Worm (Caenorhabditis elegans): Measurements from ENCODE around the gene ugt-49.

ugt-49 gene

ce11 chrV:10342904-10343303, 29.2 kb upstream of the ugt-49 start, which contains the start of gene K07C5.3 (continued):
- no peak for TF ChIP-seq rec-8 (tag; optimal IDR thresholded peaks at IDR 0.05)
- TF ChIP-seq B0336.3 (GFP tag; IDR thresholded peaks at IDR 0.05): 0 out of 2 replicates have a peak, but pooled peaks have one; percentile 11
- TF ChIP-seq pbrm-1 (GFP tag; IDR thresholded peaks at IDR 0.05): peak; percentile 48; the same call in 1 of the 2 replicates
- 0 out of 2 replicates have a peak, but pooled peaks have one; percentile 59 for TF ChIP-seq ekl-4 (GFP tag; IDR thresholded peaks at IDR 0.05)
- peak; percentile 27 for TF ChIP-seq atf-7 (tag; optimal IDR thresholded peaks at IDR 0.05)
- TF ChIP-seq ceh-79 (tag; optimal IDR thresholded peaks at IDR 0.05): peak; percentile 39
- no peak for TF ChIP-seq dpff-1 (tag; optimal IDR thresholded peaks at IDR 0.05)

- TF ChIP-seq madf-6 (GFP tag; IDR thresholded peaks at IDR 0.05) (0 out of 2 replicates have a peak, but pooled peaks have one; percentile 43), snpc-3.4 (tag; optimal IDR thresholded peaks at IDR 0.05) (peak; percentile 6), K11D2.4 (GFP tag; IDR thresholded peaks at IDR 0.05) (no peak), B0261.1 (tag; optimal IDR thresholded peaks at IDR 0.05) (no peak), ekl-4 (GFP tag; IDR thresholded peaks at IDR 0.05) (0 out of 2 replicates have a peak, but pooled peaks have one; percentile 26), lin-26 (GFP tag; IDR thresholded peaks at IDR 0.05) (no peak), F49E8.2 (tag; optimal IDR thresholded peaks at IDR 0.05; ENCODE audit: insufficient read depth) (no peak), egl-44 (GFP tag; IDR thresholded peaks at IDR 0.05) (no peak), T26A5.8 (tag; optimal IDR thresholded peaks at IDR 0.05) (no peak)
These were observed 22.1 kb upstream of the ugt-49 start, which contains the start of gene K07C5.9 for ce11 chrV:10350054-10350453. Gene K07C5.9 (minus strand): TSS chrV:10350154.

DNA sequence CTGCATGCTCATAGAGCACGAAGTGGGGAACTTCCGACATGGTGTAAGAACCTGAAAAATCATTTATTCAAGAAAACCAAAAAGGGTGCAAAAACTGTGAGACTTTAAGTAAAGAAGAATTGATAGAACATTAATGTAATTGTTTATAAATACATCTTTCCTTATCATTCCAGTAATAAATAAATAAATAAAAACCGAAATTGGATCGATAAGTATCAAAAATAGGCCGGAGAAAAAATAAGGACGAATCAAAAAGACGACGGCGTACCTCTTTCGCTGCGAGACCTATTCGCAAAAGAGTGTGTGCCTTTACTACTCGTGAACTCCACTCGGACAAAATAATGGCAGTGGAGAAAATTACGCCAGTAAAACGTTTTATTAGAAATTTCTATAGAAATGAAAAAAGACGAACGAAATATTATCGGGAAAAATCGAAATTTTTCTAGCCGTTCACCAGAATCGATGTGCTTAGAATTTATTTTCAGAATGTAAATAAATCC, 19.1 kb upstream of the ugt-49 start, which contains the start of gene nol-56:
TSS of gene nol-56 (minus strand) at position 51 of the 500 bp plus-strand sequence.
- TF ChIP-seq D2030.7 (GFP tag; IDR thresholded peaks at IDR 0.05): peak; percentile 53
- TF ChIP-seq let-526 (GFP tag; IDR thresholded peaks at IDR 0.05): 0 out of 2 replicates have a peak, but pooled peaks have one; percentile 25
- 0 out of 2 replicates have a peak, but pooled peaks have one; percentile 38 for TF ChIP-seq Y53G8AR.9 (GFP tag; conservative IDR thresholded peaks at IDR 0.05)
- no peak for TF ChIP-seq zim-3 (tag; optimal IDR thresholded peaks at IDR 0.05)
- no peak for TF ChIP-seq repo-1 (tag; optimal IDR thresholded peaks at IDR 0.05)
- 0 out of 2 replicates have a peak, but pooled peaks have one; percentile 25 for TF ChIP-seq hmg-20 (GFP tag; IDR thresholded peaks at IDR 0.05)
- no peak for TF ChIP-seq F23B12.7 (tag; optimal IDR thresholded peaks at IDR 0.05; ENCODE audit: insufficient read depth)
- TF ChIP-seq attf-5 (GFP tag; optimal IDR thresholded peaks at IDR 0.05): peak; percentile 63
- TF ChIP-seq lsl-1 (GFP tag; optimal IDR thresholded peaks at IDR 0.05): peak; percentile 53
- TF ChIP-seq ceh-91 (GFP tag; IDR thresholded peaks at IDR 0.05): no peak
- TF ChIP-seq nhr-90 (tag; optimal IDR thresholded peaks at IDR 0.05): no peak
- TF ChIP-seq unc-130 (GFP tag; optimal IDR thresholded peaks at IDR 0.05): peak; percentile 49
- TF ChIP-seq T26A5.8 (tag; optimal IDR thresholded peaks at IDR 0.05): no peak
- TF ChIP-seq tbx-9 (tag; optimal IDR thresholded peaks at IDR 0.05; ENCODE audit: borderline replicate concordance): no peak
- TF ChIP-seq sea-2 (GFP tag; IDR thresholded peaks at IDR 0.05): no peak
- TF ChIP-seq hsf-1 (GFP tag; IDR thresholded peaks at IDR 0.05): no peak
- TF ChIP-seq lin-54 (GFP tag; optimal IDR thresholded peaks at IDR 0.05): peak; percentile 72
- no peak for TF ChIP-seq C17E4.6 (GFP tag; IDR thresholded peaks at IDR 0.05)
- TF ChIP-seq xnd-1 (tag; optimal IDR thresholded peaks at IDR 0.05): no peak
- peak; percentile 60 for TF ChIP-seq dpl-1 (GFP tag; optimal IDR thresholded peaks at IDR 0.05)
- no peak for TF ChIP-seq ztf-25 (GFP tag; IDR thresholded peaks at IDR 0.05)
- no peak for TF ChIP-seq ztf-28 (GFP tag; IDR thresholded peaks at IDR 0.05)
- peak in 1 of 2 experiments; percentile 60 for TF ChIP-seq let-607 (tag; optimal IDR thresholded peaks at IDR 0.05)
- peak; percentile 47 for TF ChIP-seq tbp1 (GFP tag; optimal IDR thresholded peaks at IDR 0.05)
- TF ChIP-seq nhr-80 (tag; optimal IDR thresholded peaks at IDR 0.05): peak; percentile 16
- TF ChIP-seq ekl-4 (GFP tag; IDR thresholded peaks at IDR 0.05): no peak
- TF ChIP-seq aptf-3 (GFP tag; IDR thresholded peaks at IDR 0.05): no peak
- peak; percentile 17 for TF ChIP-seq snpc-4 (GFP tag; optimal IDR thresholded peaks at IDR 0.05)
- TF ChIP-seq snpc-4 (tag; optimal IDR thresholded peaks at IDR 0.05): peak in 3 of 4 experiments; percentile 41 to 50 (median 48)
- no peak for TF ChIP-seq ceh-100 (GFP tag; IDR thresholded peaks at IDR 0.05)
- peak; percentile 2 for TF ChIP-seq athp-1 (tag; optimal IDR thresholded peaks at IDR 0.05)
- TF ChIP-seq chd-7 (tag; optimal IDR thresholded peaks at IDR 0.05): no peak

All from whole organism, young adult.